Worm (Caenorhabditis elegans) whole organism, L2 larva: ENCODE data around the gene F31B9.7.

Source experiments
- C34F6.9 ChIP-seq: fragments of 150-350 bp; optimal IDR thresholded peaks from 2 replicates; lab custom pipeline; 2014; ENCODE audit warnings: missing biosample characterization, missing genetic modification characterization
- F13H6.1 ChIP-seq: sonication (generic microtip); optimal IDR thresholded peaks from 2 replicates; lab custom pipeline; 2016; ENCODE audit warnings: missing genetic modification characterization, missing compliant biosample characterization
- R02D3.7 ChIP-seq: fragments of 150-350 bp; optimal IDR thresholded peaks from 2 replicates; lab custom pipeline; 2014; ENCODE audit warnings: missing biosample characterization, missing genetic modification characterization
- ZK546.5 ChIP-seq: sonication (generic microtip); optimal IDR thresholded peaks from 2 replicates; lab custom pipeline; 2017; ENCODE audit warnings: missing biosample characterization, missing genetic modification characterization
- alr-1 ChIP-seq: fragments of 150-350 bp; optimal IDR thresholded peaks from 2 replicates; lab custom pipeline; 2014; ENCODE audit warnings: missing biosample characterization, missing genetic modification characterization
- ama-1 ChIP-seq: fragments of 150-350 bp; optimal IDR thresholded peaks from 2 replicates; lab custom pipeline; 2018; ENCODE audit warnings: inconsistent platforms
- ceh-16 ChIP-seq: fragments of 150-350 bp; optimal IDR thresholded peaks from 2 replicates; lab custom pipeline; 2014; ENCODE audit warnings: missing biosample characterization, missing genetic modification characterization
- ceh-82 ChIP-seq: fragments of 150-350 bp; optimal IDR thresholded peaks from 2 replicates; lab custom pipeline; 2014; ENCODE audit warnings: missing biosample characterization, missing genetic modification characterization
- crh-2 ChIP-seq: sonication (generic microtip); optimal IDR thresholded peaks from 2 replicates; lab custom pipeline; 2017; ENCODE audit warnings: missing biosample characterization, missing genetic modification characterization
- dmd-4 ChIP-seq: sonication (generic microtip); optimal IDR thresholded peaks from 2 replicates; lab custom pipeline; 2017; ENCODE audit warnings: missing biosample characterization, missing genetic modification characterization
- egl-27 ChIP-seq: sonication (generic microtip); optimal IDR thresholded peaks from 3 replicates; lab custom pipeline; 2017; ENCODE audit warnings: missing biosample characterization, missing genetic modification reagents, missing genetic modification characterization
- elt-1 ChIP-seq: fragments of 150-350 bp; optimal IDR thresholded peaks from 2 replicates; lab custom pipeline; 2014; ENCODE audit warnings: missing biosample characterization, missing genetic modification characterization
- fos-1 ChIP-seq: fragments of 150-350 bp; optimal IDR thresholded peaks from 2 replicates; lab custom pipeline; 2014; ENCODE audit warnings: missing biosample characterization, missing genetic modification characterization
- gmeb-1 ChIP-seq: fragments of 150-350 bp; optimal IDR thresholded peaks from 2 replicates; lab custom pipeline; 2014; ENCODE audit warnings: missing biosample characterization, missing genetic modification characterization
- lin-13 ChIP-seq: fragments of 150-350 bp; optimal IDR thresholded peaks from 2 replicates; lab custom pipeline; 2014; ENCODE audit warnings: missing biosample characterization, missing genetic modification reagents, missing genetic modification characterization
- lin-39 ChIP-seq: fragments of 150-350 bp; optimal IDR thresholded peaks from 2 replicates; lab custom pipeline; 2014; ENCODE audit warnings: missing biosample characterization, missing genetic modification reagents, missing genetic modification characterization
- lsy-2 ChIP-seq, 2 experiments: fragments of 150-350 bp in 1 of 2; sonication (generic microtip) in 1 of 2; optimal IDR thresholded peaks; 2 replicates each; lab custom pipeline; 2014 to 2017; ENCODE audit warnings: missing biosample characterization in 2 of 2, missing genetic modification characterization in 2 of 2
- mab-5 ChIP-seq: fragments of 150-350 bp; optimal IDR thresholded peaks from 2 replicates; lab custom pipeline; 2014; ENCODE audit warnings: missing biosample characterization, missing genetic modification characterization
- mbf-1 ChIP-seq: sonication (generic microtip); optimal IDR thresholded peaks from 2 replicates; lab custom pipeline; 2017; ENCODE audit warnings: missing biosample characterization, missing genetic modification characterization
- nhr-10 ChIP-seq: sonication (generic microtip); optimal IDR thresholded peaks from 2 replicates; lab custom pipeline; 2017; ENCODE audit warnings: missing biosample characterization, missing genetic modification characterization
- nhr-11 ChIP-seq: fragments of 150-350 bp; optimal IDR thresholded peaks from 2 replicates; lab custom pipeline; 2014; ENCODE audit warnings: missing biosample characterization, missing genetic modification characterization
- nhr-12 ChIP-seq: fragments of 150-350 bp; optimal IDR thresholded peaks from 2 replicates; lab custom pipeline; 2014; ENCODE audit warnings: missing biosample characterization, missing genetic modification characterization
- nhr-21 ChIP-seq: fragments of 150-350 bp; optimal IDR thresholded peaks from 2 replicates; lab custom pipeline; 2014; ENCODE audit warnings: missing biosample characterization, missing genetic modification characterization
- nhr-237 ChIP-seq: fragments of 150-350 bp; optimal IDR thresholded peaks from 2 replicates; lab custom pipeline; 2014; ENCODE audit warnings: missing biosample characterization, missing genetic modification characterization
- nhr-25 ChIP-seq: fragments of 150-350 bp; sonication (generic microtip); optimal IDR thresholded peaks from 3 replicates; lab custom pipeline; 2014; ENCODE audit warnings: missing biosample characterization, missing genetic modification characterization
- nhr-6 ChIP-seq: fragments of 150-350 bp; optimal IDR thresholded peaks from 2 replicates; lab custom pipeline; 2014; ENCODE audit warnings: missing biosample characterization, missing genetic modification characterization
- nhr-77 ChIP-seq: fragments of 150-350 bp; optimal IDR thresholded peaks from 2 replicates; lab custom pipeline; 2014; ENCODE audit warnings: missing biosample characterization, missing genetic modification characterization
- skn-1 ChIP-seq: sonication (generic microtip); optimal IDR thresholded peaks from 2 replicates; lab custom pipeline; 2017; ENCODE audit warnings: missing biosample characterization, missing genetic modification characterization
- sma-3 ChIP-seq: sonication (generic microtip); optimal IDR thresholded peaks from 2 replicates; lab custom pipeline; 2016; ENCODE audit warnings: missing genetic modification reagents, missing genetic modification characterization, missing compliant biosample characterization
- snpc-4 ChIP-seq: fragments of 150-350 bp; optimal IDR thresholded peaks from 2 replicates; lab custom pipeline; 2014; ENCODE audit warnings: missing biosample characterization, missing genetic modification characterization
- unc-39 ChIP-seq: fragments of 150-350 bp; optimal IDR thresholded peaks from 2 replicates; lab custom pipeline; 2014; ENCODE audit warnings: missing biosample characterization, missing genetic modification characterization
- unc-55 ChIP-seq: fragments of 150-350 bp; sonication (generic microtip); optimal IDR thresholded peaks from 3 replicates; lab custom pipeline; 2014; ENCODE audit warnings: missing biosample characterization, missing genetic modification reagents, missing genetic modification characterization
- unc-62 ChIP-seq: fragments of 150-350 bp; optimal IDR thresholded peaks from 2 replicates; lab custom pipeline; 2014; ENCODE audit warnings: missing biosample characterization, missing genetic modification reagents, missing genetic modification characterization
- ztf-1 ChIP-seq: fragments of 200-800 bp; sonication (Bioruptor generic); conservative IDR thresholded peaks from 2 replicates; pipeline ENCODE4 v1.3.6; 2022; ENCODE audit warnings: missing genetic modification characterization, missing compliant biosample characterization
- ztf-11 ChIP-seq: sonication (generic microtip); optimal IDR thresholded peaks from 2 replicates; lab custom pipeline; 2017; ENCODE audit warnings: missing biosample characterization, missing genetic modification characterization

F31B9.7 gene

DNA sequence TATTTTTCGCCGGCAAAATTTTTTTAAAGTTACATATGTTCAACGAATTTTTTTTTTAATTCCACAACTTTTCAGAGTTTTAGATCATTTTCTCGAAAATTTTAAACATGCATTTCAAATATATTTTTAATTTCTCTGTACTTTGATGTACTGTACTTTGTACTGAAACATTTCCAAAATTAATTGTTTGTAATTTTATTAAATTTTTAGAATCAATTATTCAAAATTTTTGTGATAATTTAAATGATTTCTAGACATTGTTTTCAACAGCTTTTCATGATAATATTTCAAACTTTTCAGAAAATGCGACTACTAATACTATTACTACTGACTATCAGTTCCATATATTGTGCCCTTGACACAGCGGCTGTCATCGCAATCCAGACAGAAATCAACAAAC, 24.2 kb downstream of the F31B9.7 start, which contains the start of gene mec-5:
Gene mec-5 (plus strand): TSS at position 301 of the 400 bp plus-strand sequence.
- TF ChIP-seq R02D3.7 (tag; lab: Kevin White, UChicago) (no peak), snpc-4 (tag; lab: Kevin White, UChicago) (no peak), nhr-12 (tag; lab: Kevin White, UChicago) (no peak), ama-1 (no peak), ztf-11 (tag; lab: Kevin White, UChicago) (no peak), egl-27 (tag; lab: Kevin White, UChicago) (no peak), lsy-2 (tag; optimal IDR thresholded peaks at IDR 0.05; lab: Kevin White, UChicago) (no peak), sma-3 (no peak), fos-1 (tag; lab: Kevin White, UChicago) (no peak), nhr-25 (tag; lab: Kevin White, UChicago) (no peak), elt-1 (tag; lab: Kevin White, UChicago) (no peak), skn-1 (tag; lab: Kevin White, UChicago) (no peak), F13H6.1 (no peak), alr-1 (tag; lab: Kevin White, UChicago) (no peak)
- TF ChIP-seq, all 48 proteins: peak for 0

DNA sequence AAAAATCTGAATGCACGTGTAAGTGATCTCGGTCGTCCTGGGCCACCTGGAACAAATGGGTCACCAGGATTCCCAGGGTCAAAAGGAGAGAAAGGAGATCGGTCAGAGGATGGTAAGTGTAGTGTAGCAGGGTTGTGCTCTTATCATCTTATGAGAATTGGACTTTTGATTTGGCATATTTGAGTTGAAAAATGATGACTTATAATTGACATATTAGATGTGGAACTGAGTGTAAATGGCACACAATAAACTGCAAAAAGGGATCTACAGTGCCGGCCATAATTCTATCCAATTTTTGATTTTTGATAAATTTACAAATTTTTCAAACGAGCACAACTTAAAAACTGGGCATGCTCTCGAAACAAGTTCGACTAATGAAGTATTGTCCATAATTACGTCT, 24.7 kb downstream of the F31B9.7 start:
- TF ChIP-seq skn-1 (tag; lab: Kevin White, UChicago) (no peak), alr-1 (tag; lab: Kevin White, UChicago) (no peak), ceh-82 (no peak), nhr-21 (tag; lab: Kevin White, UChicago) (no peak), ama-1 (no peak), snpc-4 (tag; lab: Kevin White, UChicago) (no peak), dmd-4 (tag; lab: Kevin White, UChicago) (no peak), nhr-10 (tag; lab: Kevin White, UChicago) (no peak), lin-39 (tag; lab: Kevin White, UChicago) (no peak), lin-13 (GFP tag; lab: Kevin White, UChicago) (no peak), ztf-1 (GFP tag; lab: Robert Waterston, UW) (no peak), gmeb-1 (tag; lab: Kevin White, UChicago) (no peak), ceh-16 (no peak)

DNA sequence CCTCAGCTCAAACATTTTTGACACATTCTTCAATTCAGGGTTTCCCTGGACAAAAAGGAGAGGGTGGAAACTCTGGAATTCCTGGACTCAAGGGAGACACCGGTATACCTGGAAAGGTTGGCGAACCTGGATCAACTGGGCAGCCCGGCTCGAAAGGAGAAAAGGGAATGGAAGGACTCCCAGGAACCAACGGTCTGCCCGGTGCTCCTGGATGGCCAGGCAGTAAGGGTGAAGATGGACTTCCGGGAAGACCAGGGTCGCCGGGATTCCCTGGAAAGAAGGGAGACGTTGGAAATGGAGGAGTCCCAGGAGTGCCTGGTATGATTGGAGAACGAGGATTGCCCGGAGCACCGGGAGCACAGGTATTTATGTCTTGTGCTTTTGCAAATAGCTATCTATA, 26.3 kb downstream of the F31B9.7 start:
- TF ChIP-seq gmeb-1 (tag; lab: Kevin White, UChicago) (no peak), nhr-77 (tag; lab: Kevin White, UChicago) (no peak), nhr-6 (no peak), skn-1 (tag; lab: Kevin White, UChicago) (no peak), alr-1 (tag; lab: Kevin White, UChicago) (no peak), F13H6.1 (no peak), dmd-4 (tag; lab: Kevin White, UChicago) (no peak), snpc-4 (tag; lab: Kevin White, UChicago) (no peak), ZK546.5 (tag; lab: Kevin White, UChicago) (no peak), C34F6.9 (tag; lab: Kevin White, UChicago) (no peak), elt-1 (tag; lab: Kevin White, UChicago) (no peak), nhr-25 (tag; lab: Kevin White, UChicago) (no peak), mab-5 (tag; lab: Kevin White, UChicago) (no peak), lsy-2 (tag; optimal IDR thresholded peaks at IDR 0.05; lab: Kevin White, UChicago) (no peak), nhr-11 (tag; lab: Kevin White, UChicago) (no peak), nhr-10 (tag; lab: Kevin White, UChicago) (no peak), unc-62 (GFP tag; lab: Kevin White, UChicago) (no peak), ama-1 (no peak)
- TF ChIP-seq, all 48 proteins: peak for 0

DNA sequence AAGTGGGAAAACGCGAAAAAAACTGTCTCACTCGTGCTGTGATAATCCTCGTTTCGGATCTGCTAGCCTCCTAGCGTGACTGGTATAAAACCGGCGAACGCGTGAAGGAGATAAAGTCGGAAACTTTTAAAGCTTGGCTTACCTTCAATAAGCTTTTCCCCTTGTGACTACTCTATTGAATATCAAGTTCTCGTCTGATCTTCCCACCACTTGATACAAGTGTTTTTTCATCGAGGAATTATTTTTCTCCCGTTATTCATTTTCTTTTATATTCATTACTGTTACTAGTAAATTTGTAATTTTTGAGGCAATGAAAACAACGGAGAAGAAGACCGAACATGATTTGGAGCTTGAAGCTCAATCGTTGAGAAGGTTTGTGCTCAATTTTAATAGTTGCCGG, 31.7 kb downstream of the F31B9.7 start, which contains the start of gene col-186:
Gene col-186 (plus strand): TSS at position 301 of the 400 bp plus-strand sequence.
- TF ChIP-seq ceh-82 (no peak), unc-55 (GFP tag; lab: Kevin White, UChicago) (no peak), nhr-21 (tag; lab: Kevin White, UChicago) (no peak), nhr-11 (tag; lab: Kevin White, UChicago) (no peak), lsy-2 (tag; optimal IDR thresholded peaks at IDR 0.05; lab: Kevin White, UChicago) (no peak), mbf-1 (tag; lab: Kevin White, UChicago) (no peak), nhr-77 (tag; lab: Kevin White, UChicago) (no peak), skn-1 (tag; lab: Kevin White, UChicago) (no peak), unc-39 (tag; lab: Kevin White, UChicago) (no peak), ama-1 (no peak), egl-27 (tag; lab: Kevin White, UChicago) (no peak)

DNA sequence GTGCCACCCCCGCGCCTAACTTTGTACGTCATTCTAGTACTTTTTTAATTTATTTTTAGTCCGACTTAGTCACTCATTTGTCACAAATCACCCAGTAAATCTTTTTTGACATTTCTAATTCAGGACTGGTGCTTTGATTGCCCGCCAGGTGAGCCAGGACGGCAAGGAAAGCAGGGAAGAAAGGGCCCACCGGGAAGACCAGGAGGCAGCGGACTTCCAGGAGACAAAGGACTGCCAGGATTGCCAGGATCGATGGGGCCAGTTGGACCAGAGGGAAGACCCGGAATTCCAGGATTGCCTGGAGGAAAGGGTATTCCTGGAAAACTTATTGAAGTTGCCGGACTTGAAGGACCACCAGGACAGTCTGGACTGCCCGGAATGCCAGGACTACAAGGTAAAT, 33.6 kb downstream of the F31B9.7 start:
- TF ChIP-seq nhr-237 (tag; lab: Kevin White, UChicago) (no peak), crh-2 (tag; lab: Kevin White, UChicago) (no peak), lsy-2 (tag; optimal IDR thresholded peaks at IDR 0.05; lab: Kevin White, UChicago) (no peak), ZK546.5 (tag; lab: Kevin White, UChicago) (no peak), unc-55 (GFP tag; lab: Kevin White, UChicago) (no peak), nhr-12 (tag; lab: Kevin White, UChicago) (no peak), ama-1 (no peak), nhr-11 (tag; lab: Kevin White, UChicago) (no peak), sma-3 (no peak), ceh-16 (no peak), nhr-10 (tag; lab: Kevin White, UChicago) (no peak), nhr-6 (no peak)
